Worm (Caenorhabditis elegans) whole organism, L2 larva: ENCODE measurements around the gene nlp-14.

Experiments used
- Y55F3AM.14 ChIP-seq: fragments of 200-800 bp; sonication (Bioruptor generic); optimal IDR thresholded peaks from 2 replicates; lab custom pipeline; 2018; ENCODE audit warnings: mild to moderate bottlenecking, missing genetic modification characterization, missing compliant biosample characterization
- ceh-16 ChIP-seq: fragments of 150-350 bp; optimal IDR thresholded peaks from 2 replicates; lab custom pipeline; 2014; ENCODE audit warnings: missing biosample characterization, missing genetic modification characterization
- lin-13 ChIP-seq: fragments of 150-350 bp; optimal IDR thresholded peaks from 2 replicates; lab custom pipeline; 2014; ENCODE audit warnings: missing biosample characterization, missing genetic modification reagents, missing genetic modification characterization
- nhr-12 ChIP-seq: fragments of 150-350 bp; optimal IDR thresholded peaks from 2 replicates; lab custom pipeline; 2014; ENCODE audit warnings: missing biosample characterization, missing genetic modification characterization

DNA sequence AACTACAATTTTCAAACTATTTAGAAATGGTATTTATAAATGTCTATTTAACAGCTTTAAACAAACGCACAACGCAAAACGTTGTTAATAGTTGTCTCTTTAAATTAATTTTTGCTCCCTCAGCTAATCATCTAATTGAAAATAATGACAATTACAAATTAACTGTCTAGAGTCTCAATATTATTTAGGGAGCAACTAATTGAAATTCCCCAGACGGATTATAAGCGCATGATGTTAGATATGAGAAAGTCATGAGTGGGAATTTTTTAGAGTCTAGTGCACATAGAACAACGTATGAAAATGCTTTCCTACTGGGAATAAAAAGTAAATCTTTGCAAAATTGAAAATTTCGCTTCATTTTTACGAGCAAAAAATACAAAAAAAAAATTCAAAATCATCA is 33.8 kb upstream of the nlp-14 start:
- TF ChIP-seq lin-13 = no peak
- TF ChIP-seq ceh-16 (tag; lab: Kevin White, UChicago) = no peak
- TF ChIP-seq nhr-12 (tag; lab: Kevin White, UChicago) = no peak
- TF ChIP-seq Y55F3AM.14 = no peak
